Fruit fly (Drosophila melanogaster) whole organism, embryonic: ENCODE measurements around the gene CG45002.

Experiments used
- CG10431 ChIP-seq: fragments of 200-800 bp; sonication (Bioruptor generic); optimal IDR thresholded peaks from 3 replicates; lab custom pipeline; 2018; ENCODE audit warnings: missing biosample characterization, mild to moderate bottlenecking, missing genetic modification characterization
- CG12104 ChIP-seq: fragments of 200-800 bp; sonication (Bioruptor generic); optimal IDR thresholded peaks from 3 replicates; lab custom pipeline; 2016; ENCODE audit warnings: missing biosample characterization, missing genetic modification characterization
- CG1602 ChIP-seq: fragments of 200-800 bp; sonication (Bioruptor generic); optimal IDR thresholded peaks from 3 replicates; lab custom pipeline; 2016; ENCODE audit warnings: missing biosample characterization, missing genetic modification characterization
- CG16863 ChIP-seq: fragments of 200-800 bp; sonication (Bioruptor generic); optimal IDR thresholded peaks from 3 replicates; lab custom pipeline; 2016; ENCODE audit warnings: missing biosample characterization, missing genetic modification characterization
- CG2199 ChIP-seq: fragments of 200-800 bp; sonication (Bioruptor generic); IDR thresholded peaks from 3 replicates; pipeline ENCODE4 v1.3.6; 2022; ENCODE audit warnings: missing biosample characterization, missing genetic modification characterization
- Hr78 ChIP-seq, 2 experiments: fragments of 200-800 bp in 1 of 2; fragments of >200 bp in 1 of 2; sonication (Bioruptor generic) in 1 of 2; optimal IDR thresholded peaks; 2 replicates each; lab custom pipeline; 2017 to 2019; ENCODE audit warnings: missing biosample characterization in 2 of 2, missing genetic modification characterization in 2 of 2, mild to moderate bottlenecking in 1 of 2, moderate library complexity in 1 of 2
- hb ChIP-seq: fragments of 200-800 bp; sonication (Bioruptor generic); IDR thresholded peaks from 3 replicates; pipeline ENCODE4 v1.3.6; 2022; ENCODE audit warnings: missing biosample characterization, missing genetic modification characterization; ENCODE audit not compliant: partially characterized antibody

DNA sequence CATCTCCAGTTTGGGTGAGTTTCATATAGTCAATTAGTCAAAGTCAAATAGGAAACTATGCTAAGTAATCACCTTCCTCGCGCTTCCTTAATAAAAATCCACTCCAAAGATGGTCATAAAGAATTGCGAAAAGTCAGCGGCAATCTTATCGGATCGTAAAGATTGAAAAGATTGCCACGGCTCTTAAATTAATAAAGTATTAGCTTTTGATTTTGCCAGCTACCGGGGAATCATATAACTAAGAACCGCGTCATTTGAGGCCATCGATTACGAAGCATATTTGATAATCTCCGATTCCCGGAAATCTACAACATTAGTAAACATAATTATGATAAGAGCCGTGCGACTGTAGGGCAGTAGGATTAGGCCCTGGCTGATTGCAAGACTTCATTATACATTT, 132.1 kb downstream of the CG45002 start:
- TF ChIP-seq CG10431 (GFP tag; lab: Kevin White, UChicago) (no peak), CG12104 (GFP tag; lab: Kevin White, UChicago) (no peak), Hr78 (GFP tag; optimal IDR thresholded peaks at IDR 0.05; lab: Kevin White, UChicago) (no peak), hb (GFP tag; lab: Robert Waterston, UW) (no peak), CG1602 (GFP tag; lab: Kevin White, UChicago) (no peak), CG2199 (GFP tag; lab: Robert Waterston, UW) (no peak), CG16863 (GFP tag; lab: Kevin White, UChicago) (no peak)
